Fruit fly (Drosophila melanogaster) whole organism, wandering third instar larva: Measurements from ENCODE around the gene CG6628.

Experiments
- CG32264 ChIP-seq: fragments of 200-800 bp; sonication (Bioruptor generic); optimal IDR thresholded peaks from 2 replicates; lab custom pipeline; 2016; ENCODE audit warnings: missing biosample characterization, missing genetic modification characterization
- Dfd ChIP-seq: fragments of >200 bp; optimal IDR thresholded peaks from 2 replicates; lab custom pipeline; 2017; ENCODE audit warnings: missing biosample characterization, missing genetic modification characterization
- GATAd ChIP-seq: sonication (Bioruptor generic); optimal IDR thresholded peaks from 2 replicates; lab custom pipeline; 2016; ENCODE audit warnings: missing biosample characterization, missing genetic modification characterization
- Jra ChIP-seq: sonication (Bioruptor generic); optimal IDR thresholded peaks from 2 replicates; lab custom pipeline; 2016; ENCODE audit warnings: missing biosample characterization, missing genetic modification characterization
- Mio ChIP-seq: sonication (Bioruptor generic); optimal IDR thresholded peaks from 2 replicates; lab custom pipeline; 2016; ENCODE audit warnings: missing biosample characterization, missing genetic modification characterization
- Myc ChIP-seq: fragments of >200 bp; optimal IDR thresholded peaks from 2 replicates; lab custom pipeline; 2017
- N ChIP-seq: fragments of >200 bp; optimal IDR thresholded peaks from 2 replicates; lab custom pipeline; 2018; ENCODE audit warnings: missing biosample characterization, missing external identifiers, missing genetic modification characterization
- br ChIP-seq: fragments of 200-800 bp; sonication (Bioruptor generic); optimal IDR thresholded peaks from 2 replicates; lab custom pipeline; 2016; ENCODE audit warnings: missing biosample characterization, missing genetic modification characterization
- brk ChIP-seq: fragments of 200-800 bp; sonication (Bioruptor generic); optimal IDR thresholded peaks from 2 replicates; lab custom pipeline; 2016; ENCODE audit warnings: missing biosample characterization, mild to moderate bottlenecking, missing genetic modification characterization
- dl ChIP-seq, 2 experiments: fragments of 175-275, 200-275 bp in 1 of 2; fragments of 200-275 bp in 1 of 2; sonication (Bioruptor generic); optimal IDR thresholded peaks; lab custom pipeline; 2018; ENCODE audit warnings: mild to moderate bottlenecking in 2 of 2, missing biosample characterization in 2 of 2, missing genetic modification characterization in 2 of 2, moderate library complexity in 2 of 2; ENCODE audit not compliant: partially characterized antibody in 2 of 2, insufficient read depth in 1 of 2
- pan ChIP-seq: fragments of >200 bp; optimal IDR thresholded peaks from 2 replicates; lab custom pipeline; 2017
- psq ChIP-seq: fragments of 200-800 bp; sonication (Bioruptor generic); optimal IDR thresholded peaks from 3 replicates; lab custom pipeline; 2017; ENCODE audit warnings: missing biosample characterization, mild to moderate bottlenecking, missing genetic modification characterization, moderate library complexity

DNA sequence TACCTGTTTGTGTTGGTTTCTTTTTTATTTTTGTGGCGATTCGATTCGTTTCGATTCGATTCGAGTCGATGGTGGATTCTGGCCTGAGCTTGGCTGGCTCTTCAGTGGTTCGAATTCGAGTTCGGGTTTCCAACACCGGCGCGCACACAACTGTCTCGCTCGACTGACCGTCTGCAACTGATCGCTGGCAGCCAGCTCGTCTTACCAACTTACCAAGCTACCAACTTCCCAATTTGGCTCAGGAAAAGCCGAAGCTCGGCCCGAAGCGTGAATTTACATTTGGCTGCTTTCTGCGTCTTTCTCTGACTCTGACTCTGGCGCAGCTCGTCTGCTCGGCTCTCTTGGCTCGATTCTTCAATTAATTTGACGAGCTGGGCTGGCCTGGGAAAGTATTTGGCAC, 34.8 kb upstream of the CG6628 start, which contains the start of gene ect:
- no peak for TF ChIP-seq N (GFP tag; lab: Kevin White, UChicago)
- TF ChIP-seq Jra (GFP tag; lab: Kevin White, UChicago), result no peak
- no peak for TF ChIP-seq GATAd (GFP tag; lab: Kevin White, UChicago)
- TF ChIP-seq CG32264 (GFP tag; lab: Kevin White, UChicago), result no peak
- TF ChIP-seq psq, result no peak
- no peak for TF ChIP-seq pan (lab: Kevin White, UChicago)
- no peak for TF ChIP-seq br (GFP tag; lab: Kevin White, UChicago)
- TF ChIP-seq dl (GFP tag; optimal IDR thresholded peaks at IDR 0.05; lab: Kevin White, UChicago; ENCODE audit: insufficient read depth in 1 of 2, partially characterized antibody in 2 of 2), result no peak
- no peak for TF ChIP-seq Myc (lab: Kevin White, UChicago)
- TF ChIP-seq brk (GFP tag; lab: Kevin White, UChicago), result no peak
- no peak for TF ChIP-seq Mio (GFP tag; lab: Kevin White, UChicago)
- TF ChIP-seq Dfd (GFP tag; lab: Kevin White, UChicago), result no peak
